Worm (Caenorhabditis elegans) whole organism, mixed stage, embryonic: ENCODE measurements around the gene C08B6.8.
A peak's percentile ranks its signal among the peaks of the same experiment; 100 is the strongest.

Experiments
- M03D4.4 ChIP-seq: sonication (generic microtip); optimal IDR thresholded peaks from 2 replicates; lab custom pipeline; 2017; ENCODE audit warnings: mild to moderate bottlenecking, missing genetic modification characterization, missing compliant biosample characterization
- blmp-1 ChIP-seq: fragments of 150-350 bp; optimal IDR thresholded peaks from 2 replicates; lab custom pipeline; 2014; ENCODE audit warnings: missing biosample characterization, missing genetic modification characterization
- ceh-39 ChIP-seq: fragments of 150-350 bp; optimal IDR thresholded peaks from 2 replicates; lab custom pipeline; 2014; ENCODE audit warnings: missing biosample characterization, missing genetic modification characterization
- ceh-43 ChIP-seq: fragments of 200-800 bp; sonication (Bioruptor generic); optimal IDR thresholded peaks from 2 replicates; lab custom pipeline; 2018; ENCODE audit warnings: mild to moderate bottlenecking, missing genetic modification characterization, moderate library complexity, missing compliant biosample characterization
- ceh-83 ChIP-seq: fragments of 200-800 bp; sonication (Bioruptor generic); optimal IDR thresholded peaks from 2 replicates; lab custom pipeline; 2018; ENCODE audit warnings: mild to moderate bottlenecking, missing genetic modification characterization, missing compliant biosample characterization
- ces-1 ChIP-seq: fragments of 150-350 bp; optimal IDR thresholded peaks from 2 replicates; lab custom pipeline; 2014; ENCODE audit warnings: missing biosample characterization, missing genetic modification reagents, missing genetic modification characterization
- cnd-1 ChIP-seq: fragments of 200-800 bp; sonication (Bioruptor generic); optimal IDR thresholded peaks from 2 replicates; lab custom pipeline; 2018; ENCODE audit warnings: mild to moderate bottlenecking, missing genetic modification characterization, missing compliant biosample characterization
- drap-1 ChIP-seq: fragments of 200-800 bp; sonication (Bioruptor generic); optimal IDR thresholded peaks from 3 replicates; lab custom pipeline; 2018; ENCODE audit warnings: mild to moderate bottlenecking, missing genetic modification characterization, missing compliant biosample characterization
- elt-1 ChIP-seq: sonication (generic microtip); optimal IDR thresholded peaks from 2 replicates; lab custom pipeline; 2017; ENCODE audit warnings: missing genetic modification characterization, mild to moderate bottlenecking, missing compliant biosample characterization, antibody characterized with exemption, moderate library complexity, borderline replicate concordance; ENCODE audit not compliant: insufficient read depth
- elt-3 ChIP-seq: fragments of 150-350 bp; optimal IDR thresholded peaks from 2 replicates; lab custom pipeline; 2014; ENCODE audit warnings: missing biosample characterization, missing genetic modification characterization
- flh-1 ChIP-seq: fragments of 200-800 bp; sonication (Bioruptor generic); optimal IDR thresholded peaks from 2 replicates; lab custom pipeline; 2018; ENCODE audit warnings: mild to moderate bottlenecking, missing genetic modification characterization, moderate library complexity, missing compliant biosample characterization
- ham-2 ChIP-seq: fragments of 200-800 bp; sonication (Bioruptor generic); optimal IDR thresholded peaks from 2 replicates; lab custom pipeline; 2018; ENCODE audit warnings: mild to moderate bottlenecking, missing genetic modification characterization, missing compliant biosample characterization
- hlh-1 ChIP-seq: fragments of 150-350 bp; optimal IDR thresholded peaks from 2 replicates; lab custom pipeline; 2014; ENCODE audit warnings: missing biosample characterization, missing genetic modification reagents, missing genetic modification characterization
- lin-13 ChIP-seq: fragments of 150-350 bp; optimal IDR thresholded peaks from 2 replicates; lab custom pipeline; 2014; ENCODE audit warnings: missing biosample characterization, missing genetic modification characterization
- lin-32 ChIP-seq: fragments of 200-800 bp; sonication (Bioruptor generic); optimal IDR thresholded peaks from 2 replicates; lab custom pipeline; 2018; ENCODE audit warnings: mild to moderate bottlenecking, missing genetic modification characterization, missing compliant biosample characterization
- lsy-2 ChIP-seq: fragments of 150-350 bp; optimal IDR thresholded peaks from 2 replicates; lab custom pipeline; 2014; ENCODE audit warnings: missing biosample characterization, missing genetic modification characterization
- mab-5 ChIP-seq: fragments of 150-350 bp; optimal IDR thresholded peaks from 2 replicates; lab custom pipeline; 2014; ENCODE audit warnings: missing biosample characterization, missing genetic modification characterization
- mep-1 ChIP-seq: fragments of 150-350 bp; optimal IDR thresholded peaks from 2 replicates; lab custom pipeline; 2017; ENCODE audit warnings: missing biosample characterization, missing genetic modification reagents, missing genetic modification characterization, inconsistent platforms
- nhr-12 ChIP-seq: fragments of 150-350 bp; optimal IDR thresholded peaks from 2 replicates; lab custom pipeline; 2014; ENCODE audit warnings: missing biosample characterization, missing genetic modification characterization
- nhr-2 ChIP-seq: fragments of 150-350 bp; optimal IDR thresholded peaks from 2 replicates; lab custom pipeline; 2014; ENCODE audit warnings: missing biosample characterization, missing genetic modification characterization
- nhr-237 ChIP-seq: fragments of 150-350 bp; optimal IDR thresholded peaks from 2 replicates; lab custom pipeline; 2014; ENCODE audit warnings: missing biosample characterization, missing genetic modification characterization
- nhr-28 ChIP-seq: fragments of 150-350 bp; optimal IDR thresholded peaks from 2 replicates; lab custom pipeline; 2014; ENCODE audit warnings: missing biosample characterization, missing genetic modification characterization
- pha-4 ChIP-seq: fragments of 150-350 bp; optimal IDR thresholded peaks from 2 replicates; lab custom pipeline; 2018; ENCODE audit warnings: missing biosample characterization, missing genetic modification reagents, missing genetic modification characterization
- snpc-4 ChIP-seq: fragments of 150-350 bp; optimal IDR thresholded peaks from 2 replicates; lab custom pipeline; 2014; ENCODE audit warnings: missing biosample characterization, missing genetic modification characterization
- sptf-1 ChIP-seq: sonication (generic microtip); optimal IDR thresholded peaks from 2 replicates; lab custom pipeline; 2017; ENCODE audit warnings: mild to moderate bottlenecking, missing genetic modification characterization, moderate library complexity, missing compliant biosample characterization
- tbx-8 ChIP-seq: fragments of 200-800 bp; sonication (Bioruptor generic); optimal IDR thresholded peaks from 2 replicates; lab custom pipeline; 2018; ENCODE audit warnings: mild to moderate bottlenecking, missing genetic modification characterization, moderate library complexity, missing compliant biosample characterization
- unc-120 ChIP-seq: sonication (generic microtip); optimal IDR thresholded peaks from 2 replicates; lab custom pipeline; 2017; ENCODE audit warnings: missing genetic modification characterization, missing compliant biosample characterization; ENCODE audit not compliant: poor library complexity, severe bottlenecking
- unc-39 ChIP-seq: fragments of 150-350 bp; optimal IDR thresholded peaks from 2 replicates; lab custom pipeline; 2014; ENCODE audit warnings: missing biosample characterization, missing genetic modification characterization
- unc-62 ChIP-seq: fragments of 150-350 bp; optimal IDR thresholded peaks from 2 replicates; lab custom pipeline; 2014; ENCODE audit warnings: missing biosample characterization, missing genetic modification reagents, missing genetic modification characterization
- zip-8 ChIP-seq: fragments of 150-350 bp; optimal IDR thresholded peaks from 2 replicates; lab custom pipeline; 2014; ENCODE audit warnings: missing biosample characterization, missing genetic modification characterization
- ztf-11 ChIP-seq: fragments of 150-350 bp; optimal IDR thresholded peaks from 2 replicates; lab custom pipeline; 2014; ENCODE audit warnings: missing biosample characterization, missing genetic modification characterization

Gene C08B6.8

DNA sequence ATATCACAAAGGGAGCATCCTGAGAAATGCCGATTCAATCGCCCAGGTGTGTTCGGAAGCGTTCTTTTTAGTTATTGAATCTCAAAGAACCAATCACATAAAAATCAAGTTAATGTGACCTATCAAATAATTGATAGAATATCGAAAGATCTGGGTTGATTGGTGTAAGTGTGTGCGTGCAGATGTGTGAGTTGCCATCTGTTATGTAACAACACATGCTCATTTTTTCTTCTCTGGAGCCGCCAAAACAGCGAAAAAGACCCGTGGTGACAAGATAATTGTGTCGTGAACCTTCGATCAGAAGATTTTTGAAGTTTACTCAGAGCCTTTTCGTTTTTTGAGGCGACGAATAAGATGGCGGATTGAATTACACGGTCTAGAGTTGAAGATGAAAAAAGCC lies 12.3 kb downstream of the C08B6.8 start:
- TF ChIP-seq pha-4 (tag; lab: Kevin White, UChicago) (no peak), flh-1 (GFP tag; lab: Kevin White, UChicago) (no peak), unc-120 (tag; lab: Kevin White, UChicago) (peak; percentile 16), mab-5 (no peak), unc-62 (GFP tag; lab: Kevin White, UChicago) (peak; percentile 44), sptf-1 (tag; lab: Kevin White, UChicago) (no peak), ceh-83 (GFP tag; lab: Kevin White, UChicago) (no peak), blmp-1 (no peak), M03D4.4 (tag; lab: Kevin White, UChicago) (no peak), hlh-1 (peak; percentile 52)
- TF ChIP-seq, all 35 proteins: peak for 3

ce11 chrV:10148352-10148751 lies 13.9 kb downstream of the C08B6.8 start, which contains the start of gene srsx-26:
Gene srsx-26, plus strand, starts transcription at chrV:10148652.
- TF ChIP-seq ztf-11, result no peak
- TF ChIP-seq lsy-2 (tag; lab: Kevin White, UChicago), result no peak
- no peak for TF ChIP-seq flh-1 (GFP tag; lab: Kevin White, UChicago)
- TF ChIP-seq zip-8 (tag; lab: Kevin White, UChicago), result no peak
- no peak for TF ChIP-seq ceh-83 (GFP tag; lab: Kevin White, UChicago)
- no peak for TF ChIP-seq mab-5
- TF ChIP-seq unc-62 (GFP tag; lab: Kevin White, UChicago), result no peak
- TF ChIP-seq elt-1, result no peak
- TF ChIP-seq pha-4 (tag; lab: Kevin White, UChicago), result no peak
- TF ChIP-seq nhr-12 (tag; lab: Kevin White, UChicago), result no peak
- TF ChIP-seq drap-1, result no peak
- TF ChIP-seq ham-2 (GFP tag; lab: Kevin White, UChicago), result no peak
- no peak for TF ChIP-seq cnd-1 (tag; lab: Kevin White, UChicago)
- no peak for TF ChIP-seq M03D4.4 (tag; lab: Kevin White, UChicago)
- no peak for TF ChIP-seq lin-13
- no peak for TF ChIP-seq unc-39 (tag; lab: Kevin White, UChicago)
- TF ChIP-seq nhr-237 (tag; lab: Kevin White, UChicago), result no peak
- no peak for TF ChIP-seq tbx-8 (GFP tag; lab: Kevin White, UChicago)
- TF ChIP-seq, all 35 proteins: peak for 0

- TF ChIP-seq lsy-2 (tag; lab: Kevin White, UChicago) (no peak), M03D4.4 (tag; lab: Kevin White, UChicago) (no peak), nhr-28 (tag; lab: Kevin White, UChicago) (no peak), cnd-1 (tag; lab: Kevin White, UChicago) (no peak), nhr-2 (tag; lab: Kevin White, UChicago) (no peak)
These were observed 15.3 kb downstream of the C08B6.8 start, which contains the start of gene srsx-27 for ce11 chrV:10149728-10150127. Gene srsx-27, plus strand, starts transcription at chrV:10150028.

- TF ChIP-seq mep-1 (tag; lab: Kevin White, UChicago) (no peak), elt-3 (tag; lab: Kevin White, UChicago) (no peak), cnd-1 (tag; lab: Kevin White, UChicago) (no peak), flh-1 (GFP tag; lab: Kevin White, UChicago) (no peak), ceh-39 (no peak), unc-39 (tag; lab: Kevin White, UChicago) (no peak), hlh-1 (no peak), lin-13 (no peak), snpc-4 (tag; lab: Kevin White, UChicago) (no peak), ceh-83 (GFP tag; lab: Kevin White, UChicago) (no peak), ham-2 (GFP tag; lab: Kevin White, UChicago) (no peak), lin-32 (no peak), ceh-43 (GFP tag; lab: Kevin White, UChicago) (no peak), elt-1 (no peak)
- TF ChIP-seq, all 35 proteins: peak for 0
These were observed 17.8 kb downstream of the C08B6.8 start, which contains the start of gene srsx-28 for ce11 chrV:10152278-10152677. Gene srsx-28, plus strand, starts transcription at chrV:10152578.

ce11 chrV:10153076-10153475 lies 18.6 kb downstream of the C08B6.8 start:
- TF ChIP-seq lsy-2 (tag; lab: Kevin White, UChicago), result no peak
- no peak for TF ChIP-seq cnd-1 (tag; lab: Kevin White, UChicago)

DNA sequence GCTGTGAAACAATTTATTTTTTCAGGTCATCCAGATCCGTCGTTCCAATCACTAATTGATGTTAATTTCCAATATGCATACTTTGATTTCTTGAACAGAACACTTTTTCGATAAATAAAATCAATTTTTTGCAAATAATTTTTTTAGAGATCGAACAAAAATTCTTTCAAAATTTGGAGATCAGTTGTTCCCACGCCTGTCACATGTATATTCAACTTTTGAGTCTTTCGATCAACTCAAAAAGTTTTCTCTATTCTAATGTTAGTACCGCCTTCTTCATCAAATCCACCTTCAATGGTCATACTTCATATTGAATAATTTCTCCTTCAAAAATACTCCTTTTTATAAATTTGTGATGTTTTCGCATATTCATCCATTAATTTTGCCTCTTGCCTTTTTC lies 20.3 kb downstream of the C08B6.8 start, which contains the start of gene srsx-29:
Gene srsx-29 (plus strand): TSS at position 301 of the 400 bp plus-strand sequence.
- TF ChIP-seq ztf-11 (no peak), ceh-83 (GFP tag; lab: Kevin White, UChicago) (no peak), hlh-1 (no peak), elt-3 (tag; lab: Kevin White, UChicago) (no peak), ceh-43 (GFP tag; lab: Kevin White, UChicago) (no peak), lin-32 (no peak), flh-1 (GFP tag; lab: Kevin White, UChicago) (no peak), drap-1 (no peak), ces-1 (GFP tag; lab: Kevin White, UChicago) (no peak), unc-120 (tag; lab: Kevin White, UChicago) (no peak), nhr-28 (tag; lab: Kevin White, UChicago) (no peak)
